Worm (Caenorhabditis elegans) whole organism, young adult: ENCODE measurements around the gene ubxn-6.

Source experiments
- B0019.2 ChIP-seq: fragments of 200-800 bp; sonication (Bioruptor generic); conservative IDR thresholded peaks from 2 replicates; pipeline ENCODE4 v1.3.6; 2022; ENCODE audit warnings: missing genetic modification reagents, missing genetic modification characterization, missing compliant biosample characterization
- F23B12.7 ChIP-seq: sonication (generic microtip); optimal IDR thresholded peaks from 2 replicates; lab custom pipeline; 2017; ENCODE audit warnings: missing genetic modification characterization, mild to moderate bottlenecking, missing compliant biosample characterization, antibody characterized with exemption, moderate library complexity; ENCODE audit not compliant: insufficient read depth
- F37B4.10 ChIP-seq: fragments of 200-800 bp; sonication (Bioruptor generic); IDR thresholded peaks from 2 replicates; pipeline ENCODE4 v1.3.6; 2022; ENCODE audit warnings: missing genetic modification characterization, missing compliant biosample characterization
- K11D2.4 ChIP-seq: fragments of 200-800 bp; sonication (Bioruptor generic); IDR thresholded peaks from 2 replicates; pipeline ENCODE4 v1.3.6; 2022; ENCODE audit warnings: missing genetic modification reagents, missing genetic modification characterization, missing compliant biosample characterization
- K12H6.12 ChIP-seq: fragments of 200-800 bp; sonication (Bioruptor generic); optimal IDR thresholded peaks from 2 replicates; lab custom pipeline; 2018; ENCODE audit warnings: mild to moderate bottlenecking, missing genetic modification characterization, missing compliant biosample characterization
- T26A5.8 ChIP-seq: sonication (generic microtip); optimal IDR thresholded peaks from 2 replicates; lab custom pipeline; 2016; ENCODE audit warnings: missing genetic modification characterization, missing compliant biosample characterization
- Y79H2A.3 ChIP-seq: fragments of 200-800 bp; sonication (Bioruptor generic); conservative IDR thresholded peaks from 2 replicates; pipeline ENCODE4 v1.3.6; 2022; ENCODE audit warnings: missing genetic modification reagents, missing genetic modification characterization, missing compliant biosample characterization
- akir-1 ChIP-seq: fragments of 200-800 bp; sonication (Bioruptor generic); optimal IDR thresholded peaks from 2 replicates; lab custom pipeline; 2018; ENCODE audit warnings: mild to moderate bottlenecking, missing genetic modification characterization, moderate library complexity, missing compliant biosample characterization
- ama-1 ChIP-seq, 3 experiments: fragments of 150-350 bp in 1 of 3; sonication (generic microtip) in 2 of 3; optimal IDR thresholded peaks; 2 replicates each; lab custom pipeline; 2014 to 2018; ENCODE audit warnings: missing biosample characterization in 2 of 3, missing genetic modification characterization in 2 of 3, missing genetic modification reagents in 2 of 3
- atf-7 ChIP-seq: sonication (generic microtip); optimal IDR thresholded peaks from 2 replicates; lab custom pipeline; 2017; ENCODE audit warnings: mild to moderate bottlenecking, missing genetic modification characterization, missing compliant biosample characterization
- attf-6 ChIP-seq: fragments of 200-800 bp; sonication (Bioruptor generic); IDR thresholded peaks from 2 replicates; pipeline ENCODE4 v1.3.6; 2022; ENCODE audit warnings: missing genetic modification reagents, missing genetic modification characterization, missing compliant biosample characterization
- bed-1 ChIP-seq: fragments of 200-800 bp; sonication (Bioruptor generic); IDR thresholded peaks from 2 replicates; pipeline ENCODE4 v1.3.6; 2022; ENCODE audit warnings: missing genetic modification reagents, missing genetic modification characterization, missing compliant biosample characterization
- bed-2 ChIP-seq: fragments of 200-800 bp; sonication (Bioruptor generic); IDR thresholded peaks from 2 replicates; pipeline ENCODE4 v1.3.6; 2022; ENCODE audit warnings: missing genetic modification reagents, missing genetic modification characterization, missing compliant biosample characterization
- ccch-3 ChIP-seq: fragments of 200-800 bp; sonication (Bioruptor generic); optimal IDR thresholded peaks from 2 replicates; lab custom pipeline; 2018; ENCODE audit warnings: mild to moderate bottlenecking, missing genetic modification characterization, missing compliant biosample characterization
- ceh-91 ChIP-seq: fragments of 200-800 bp; sonication (Bioruptor generic); IDR thresholded peaks from 2 replicates; pipeline ENCODE4 v1.3.6; 2022; ENCODE audit warnings: missing genetic modification reagents, missing genetic modification characterization, missing compliant biosample characterization
- dpl-1 ChIP-seq: fragments of 150-350 bp; optimal IDR thresholded peaks from 2 replicates; lab custom pipeline; 2014; ENCODE audit warnings: missing biosample characterization, missing genetic modification reagents, missing genetic modification characterization
- efl-1 ChIP-seq: fragments of 150-350 bp; optimal IDR thresholded peaks from 2 replicates; lab custom pipeline; 2014; ENCODE audit warnings: missing biosample characterization, missing genetic modification reagents, missing genetic modification characterization
- egl-18 ChIP-seq: fragments of 200-800 bp; sonication (Bioruptor generic); IDR thresholded peaks from 2 replicates; pipeline ENCODE4 v1.3.6; 2022; ENCODE audit warnings: missing genetic modification reagents, missing genetic modification characterization, missing compliant biosample characterization
- egl-44 ChIP-seq: fragments of 200-800 bp; sonication (Bioruptor generic); IDR thresholded peaks from 2 replicates; pipeline ENCODE4 v1.3.6; 2022; ENCODE audit warnings: missing genetic modification reagents, missing genetic modification characterization, missing compliant biosample characterization
- egrh-3 ChIP-seq: fragments of 200-800 bp; sonication (Bioruptor generic); IDR thresholded peaks from 2 replicates; pipeline ENCODE4 v1.3.6; 2022; ENCODE audit warnings: missing genetic modification reagents, missing genetic modification characterization, missing compliant biosample characterization
- hlh-26 ChIP-seq: fragments of 200-800 bp; sonication (Bioruptor generic); conservative IDR thresholded peaks from 2 replicates; pipeline ENCODE4 v1.3.6; 2022; ENCODE audit warnings: missing genetic modification reagents, missing genetic modification characterization, missing compliant biosample characterization
- hmg-1.2 ChIP-seq: fragments of 200-800 bp; sonication (Bioruptor generic); IDR thresholded peaks from 2 replicates; pipeline ENCODE4 v1.3.6; 2022; ENCODE audit warnings: missing genetic modification reagents, missing genetic modification characterization, missing compliant biosample characterization
- hmg-20 ChIP-seq: fragments of 200-800 bp; sonication (Bioruptor generic); IDR thresholded peaks from 2 replicates; pipeline ENCODE4 v1.3.6; 2022; ENCODE audit warnings: missing genetic modification reagents, missing genetic modification characterization, missing compliant biosample characterization
- hsf-1 ChIP-seq: fragments of 200-800 bp; sonication (Bioruptor generic); IDR thresholded peaks from 2 replicates; pipeline ENCODE4 v1.3.6; 2022; ENCODE audit warnings: missing genetic modification reagents, missing genetic modification characterization, missing compliant biosample characterization
- lin-35 ChIP-seq, 3 experiments: fragments of 150-350 bp in 2 of 3; sonication (generic microtip) in 1 of 3; optimal IDR thresholded peaks; 2 replicates each; lab custom pipeline; 2014 to 2018; ENCODE audit warnings: missing biosample characterization in 3 of 3, missing genetic modification characterization in 3 of 3, missing genetic modification reagents in 3 of 3
- lin-40 ChIP-seq: sonication (generic microtip); optimal IDR thresholded peaks from 2 replicates; lab custom pipeline; 2016; ENCODE audit warnings: missing genetic modification characterization, mild to moderate bottlenecking, missing compliant biosample characterization, missing genotype, missing genetic modification reagents
- lin-54 ChIP-seq: fragments of 200-800 bp; sonication (Bioruptor generic); optimal IDR thresholded peaks from 2 replicates; lab custom pipeline; 2018; ENCODE audit warnings: mild to moderate bottlenecking, missing genetic modification characterization, missing compliant biosample characterization
- lir-1 ChIP-seq: fragments of 200-800 bp; sonication (Bioruptor generic); conservative IDR thresholded peaks from 2 replicates; pipeline ENCODE4 v1.3.6; 2022; ENCODE audit warnings: missing genetic modification reagents, missing genetic modification characterization, missing compliant biosample characterization
- lsl-1 ChIP-seq: fragments of 200-800 bp; sonication (Bioruptor generic); optimal IDR thresholded peaks from 2 replicates; lab custom pipeline; 2018; ENCODE audit warnings: mild to moderate bottlenecking, missing genetic modification characterization, moderate library complexity, missing compliant biosample characterization
- madf-6 ChIP-seq: fragments of 200-800 bp; sonication (Bioruptor generic); IDR thresholded peaks from 2 replicates; pipeline ENCODE4 v1.3.6; 2022; ENCODE audit warnings: missing genetic modification reagents, missing genetic modification characterization, missing compliant biosample characterization
- madf-8 ChIP-seq: fragments of 200-800 bp; sonication (Bioruptor generic); conservative IDR thresholded peaks from 2 replicates; pipeline ENCODE4 v1.3.6; 2022; ENCODE audit warnings: missing genetic modification reagents, missing genetic modification characterization, missing compliant biosample characterization
- mcd-1 ChIP-seq: fragments of 200-800 bp; sonication (Bioruptor generic); IDR thresholded peaks from 2 replicates; pipeline ENCODE4 v1.3.6; 2022; ENCODE audit warnings: missing genetic modification reagents, missing genetic modification characterization, missing compliant biosample characterization
- nfya-1 ChIP-seq: sonication (generic microtip); optimal IDR thresholded peaks from 2 replicates; lab custom pipeline; 2017; ENCODE audit warnings: antibody characterized with exemption, missing compliant biosample characterization, missing genetic modification characterization, borderline replicate concordance; ENCODE audit not compliant: insufficient read depth
- nhr-80 ChIP-seq: sonication (generic microtip); optimal IDR thresholded peaks from 2 replicates; lab custom pipeline; 2016; ENCODE audit warnings: missing genetic modification characterization, missing compliant biosample characterization
- rcor-1 ChIP-seq: fragments of 200-800 bp; sonication (Bioruptor generic); IDR thresholded peaks from 2 replicates; pipeline ENCODE4 v1.3.6; 2022; ENCODE audit warnings: missing genetic modification reagents, missing genetic modification characterization, missing compliant biosample characterization
- rec-8 ChIP-seq, 2 experiments: sonication (generic microtip); optimal IDR thresholded peaks; 2 replicates each; lab custom pipeline; 2016; ENCODE audit warnings: mild to moderate bottlenecking in 2 of 2, missing genetic modification characterization in 2 of 2, missing genetic modification reagents in 2 of 2, missing genotype in 2 of 2, missing biosample characterization in 1 of 2, missing compliant biosample characterization in 1 of 2, moderate library complexity in 1 of 2
- sdz-38 ChIP-seq: sonication (generic microtip); optimal IDR thresholded peaks from 2 replicates; lab custom pipeline; 2016; ENCODE audit warnings: missing genotype, missing genetic modification characterization, missing compliant biosample characterization
- snpc-3.4 ChIP-seq: sonication (generic microtip); optimal IDR thresholded peaks from 2 replicates; lab custom pipeline; 2017; ENCODE audit warnings: missing genetic modification characterization, mild to moderate bottlenecking, missing compliant biosample characterization, antibody characterized with exemption, moderate library complexity, missing genotype, missing genetic modification reagents
- snpc-4 ChIP-seq, 5 experiments: fragments of 150-350 bp in 1 of 5; sonication (generic microtip) in 4 of 5; optimal IDR thresholded peaks; 2 replicates each; lab custom pipeline; 2014 to 2018; ENCODE audit warnings: missing genetic modification characterization in 5 of 5, missing biosample characterization in 3 of 5, antibody characterized with exemption in 2 of 5, mild to moderate bottlenecking in 2 of 5, missing compliant biosample characterization in 2 of 5, missing genotype in 2 of 5, moderate library complexity in 2 of 5, missing genetic modification reagents in 1 of 5
- somi-1 ChIP-seq: fragments of 200-800 bp; sonication (Bioruptor generic); optimal IDR thresholded peaks from 2 replicates; lab custom pipeline; 2018; ENCODE audit warnings: mild to moderate bottlenecking, missing genetic modification characterization, missing compliant biosample characterization
- tbp1 ChIP-seq: fragments of 200-800 bp; sonication (Bioruptor generic); optimal IDR thresholded peaks from 2 replicates; lab custom pipeline; 2018; ENCODE audit warnings: mild to moderate bottlenecking, missing genetic modification characterization, missing compliant biosample characterization
- tlf-1 ChIP-seq: fragments of 200-800 bp; sonication (Bioruptor generic); optimal IDR thresholded peaks from 2 replicates; lab custom pipeline; 2018; ENCODE audit warnings: mild to moderate bottlenecking, missing genetic modification characterization, missing compliant biosample characterization
- unc-130 ChIP-seq: sonication (generic microtip); optimal IDR thresholded peaks from 2 replicates; lab custom pipeline; 2016; ENCODE audit warnings: missing genetic modification reagents, missing genetic modification characterization, missing compliant biosample characterization
- unc-62 ChIP-seq: fragments of 150-350 bp; optimal IDR thresholded peaks from 2 replicates; lab custom pipeline; 2014; ENCODE audit warnings: missing biosample characterization, missing genetic modification reagents, missing genetic modification characterization
- zim-3 ChIP-seq: sonication (generic microtip); optimal IDR thresholded peaks from 2 replicates; lab custom pipeline; 2017; ENCODE audit warnings: mild to moderate bottlenecking, missing genetic modification characterization, moderate library complexity, missing compliant biosample characterization
- ztf-25 ChIP-seq: fragments of 200-800 bp; sonication (Bioruptor generic); IDR thresholded peaks from 2 replicates; pipeline ENCODE4 v1.3.6; 2022; ENCODE audit warnings: missing genetic modification reagents, missing genetic modification characterization, missing compliant biosample characterization

ubxn-6 gene

ce11 chrIV:4760378-4761084, 48.8 kb downstream of the ubxn-6 start, which contains the start of the genes memi-1 and cyp-31A3:
Gene memi-1 (minus strand): TSS chrIV:4760428.
Gene cyp-31A3 (plus strand): TSS chrIV:4761049.
- TF ChIP-seq lir-1 (GFP tag; lab: Robert Waterston, UW) = no peak
- TF ChIP-seq K12H6.12 (tag; lab: Kevin White, UChicago) = no peak
- peak; percentile 99 for TF ChIP-seq hsf-1 (GFP tag; lab: Robert Waterston, UW)
- TF ChIP-seq F37B4.10 (GFP tag; lab: Robert Waterston, UW) = no peak
- TF ChIP-seq madf-6 (GFP tag; lab: Robert Waterston, UW) = peak; percentile 96
- TF ChIP-seq rcor-1 (GFP tag; lab: Robert Waterston, UW) = no peak
- no peak for TF ChIP-seq atf-7 (tag; lab: Kevin White, UChicago)
- no peak for TF ChIP-seq hlh-26 (GFP tag; lab: Robert Waterston, UW)
- no peak for TF ChIP-seq ccch-3 (GFP tag; lab: Kevin White, UChicago)
- no peak for TF ChIP-seq F23B12.7 (tag; lab: Kevin White, UChicago)
- TF ChIP-seq rec-8 (tag; optimal IDR thresholded peaks at IDR 0.05; lab: Kevin White, UChicago) = no peak
- no peak for TF ChIP-seq hmg-20
- peak; percentile 54 for TF ChIP-seq tlf-1 (GFP tag; lab: Kevin White, UChicago)
- peak; percentile 67; the same call in 1 of the 2 replicates for TF ChIP-seq mcd-1
- TF ChIP-seq somi-1 (GFP tag; lab: Kevin White, UChicago) = no peak
- TF ChIP-seq attf-6 (GFP tag; lab: Robert Waterston, UW) = peak; percentile 44; the same call in 1 of the 2 replicates
- TF ChIP-seq lin-54 (GFP tag; lab: Kevin White, UChicago) = peak; percentile 85
- no peak for TF ChIP-seq unc-62 (GFP tag; lab: Kevin White, UChicago)
- TF ChIP-seq B0019.2 = no peak; the same call in 1 of the 2 replicates
- peak; percentile 87 for TF ChIP-seq madf-8 (GFP tag; lab: Robert Waterston, UW)
- peak; percentile 37 for TF ChIP-seq tbp1 (GFP tag; lab: Kevin White, UChicago)
- no peak for TF ChIP-seq ztf-25
- peak; percentile 94 for TF ChIP-seq lsl-1 (GFP tag; lab: Kevin White, UChicago)
- no peak for TF ChIP-seq Y79H2A.3 (GFP tag; lab: Robert Waterston, UW)
- TF ChIP-seq snpc-3.4 (tag; lab: Kevin White, UChicago) = peak; percentile 81
- TF ChIP-seq egrh-3 (GFP tag; lab: Robert Waterston, UW) = no peak
- no peak for TF ChIP-seq lin-40 (tag; lab: Kevin White, UChicago)
- no peak for TF ChIP-seq egl-18 (GFP tag; lab: Robert Waterston, UW)
- no peak for TF ChIP-seq nfya-1 (tag; lab: Kevin White, UChicago)
- TF ChIP-seq nhr-80 (tag; lab: Kevin White, UChicago) = no peak
- peak; percentile 77 for TF ChIP-seq ceh-91 (GFP tag; lab: Robert Waterston, UW)
- TF ChIP-seq akir-1 (GFP tag; lab: Kevin White, UChicago) = no peak
- no peak for TF ChIP-seq dpl-1 (GFP tag; lab: Kevin White, UChicago)
- TF ChIP-seq bed-1 (GFP tag; lab: Robert Waterston, UW) = no peak
- no peak for TF ChIP-seq ama-1 (optimal IDR thresholded peaks at IDR 0.05; lab: Kevin White, UChicago)
- no peak for TF ChIP-seq ama-1 (GFP tag; optimal IDR thresholded peaks at IDR 0.05; lab: Kevin White, UChicago)
- no peak for TF ChIP-seq K11D2.4 (GFP tag; lab: Robert Waterston, UW)
- TF ChIP-seq bed-2 (GFP tag; lab: Robert Waterston, UW) = no peak
- TF ChIP-seq unc-130 (GFP tag; lab: Kevin White, UChicago) = no peak
- TF ChIP-seq T26A5.8 (tag; lab: Kevin White, UChicago) = no peak
- peak; percentile 32 for TF ChIP-seq efl-1
- TF ChIP-seq sdz-38 (tag; lab: Kevin White, UChicago) = no peak
- no peak for TF ChIP-seq zim-3 (tag; lab: Kevin White, UChicago)
- 0 out of 2 replicates have a peak, but pooled peaks have one; percentile 20 for TF ChIP-seq hmg-1.2 (GFP tag; lab: Robert Waterston, UW)
- no peak for TF ChIP-seq egl-44
- no peak for TF ChIP-seq lin-35 (GFP tag; optimal IDR thresholded peaks at IDR 0.05; lab: Kevin White, UChicago)
- peak; percentile 37 for TF ChIP-seq snpc-4 (GFP tag; optimal IDR thresholded peaks at IDR 0.05; lab: Kevin White, UChicago)
- peak; percentile 8 to 80 (median 58) for TF ChIP-seq snpc-4 (tag; optimal IDR thresholded peaks at IDR 0.05; lab: Kevin White, UChicago)
